Fruit fly (Drosophila melanogaster) whole organism, wandering third instar larva: ENCODE data around the gene CG11373.

Experiments
- br ChIP-seq: fragments of 200-800 bp; sonication (Bioruptor generic); optimal IDR thresholded peaks from 2 replicates; lab custom pipeline; 2016; ENCODE audit warnings: missing biosample characterization, missing genetic modification characterization
- lola ChIP-seq: fragments of >200 bp; optimal IDR thresholded peaks from 2 replicates; lab custom pipeline; 2017; ENCODE audit warnings: missing biosample characterization, missing genetic modification characterization

DNA sequence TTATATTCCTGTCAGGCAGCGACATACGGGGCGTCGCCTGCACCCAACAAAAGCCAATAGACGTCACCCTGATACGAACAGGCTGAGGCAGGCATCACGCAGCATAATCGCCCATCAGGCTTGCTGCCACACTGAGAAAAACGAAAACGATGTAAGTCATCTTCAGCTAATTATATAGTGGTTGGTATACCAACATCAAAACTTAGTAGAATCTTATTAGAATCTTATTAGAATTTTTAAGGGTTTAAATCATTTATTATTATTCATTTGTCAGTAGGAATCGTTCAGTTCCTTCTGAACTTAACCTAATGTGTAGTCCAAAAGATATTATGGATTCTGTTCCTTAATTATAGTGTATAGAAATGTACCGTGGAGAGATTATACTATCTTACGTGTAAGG, 34.6 kb upstream of the CG11373 start:
- TF ChIP-seq lola (GFP tag; lab: Kevin White, UChicago) (no peak), br (GFP tag; lab: Kevin White, UChicago) (no peak)
